Worm (Caenorhabditis elegans): ENCODE measurements around the gene mlck-1.

ce11 chrX:10054410-10054800, 15.2 kb downstream of the mlck-1 start:
- TF ChIP-seq syd-9 (tag; optimal IDR thresholded peaks at IDR 0.05), result no peak
- no peak for TF ChIP-seq hlh-30 (tag; optimal IDR thresholded peaks at IDR 0.05; ENCODE audit: insufficient read depth)
- no peak for TF ChIP-seq sox-2 (GFP tag; IDR thresholded peaks at IDR 0.05)
- TF ChIP-seq hlh-13 (GFP tag; optimal IDR thresholded peaks at IDR 0.05), result no peak
- no peak for TF ChIP-seq ceh-6 (GFP tag; optimal IDR thresholded peaks at IDR 0.05)
- TF ChIP-seq unc-86 (tag; optimal IDR thresholded peaks at IDR 0.05), result no peak
- no peak for TF ChIP-seq eyg-1 (tag; optimal IDR thresholded peaks at IDR 0.05)
- TF ChIP-seq ref-2 (tag; optimal IDR thresholded peaks at IDR 0.05), result no peak

Measured in whole organism, late embryonic.